Worm (Caenorhabditis elegans) whole organism, late embryonic: ENCODE measurements around the gene K09F5.6.

Experiments
- ceh-48 ChIP-seq: sonication (generic microtip); optimal IDR thresholded peaks from 2 replicates; lab custom pipeline; 2016; ENCODE audit warnings: missing genetic modification characterization, inconsistent platforms, missing compliant biosample characterization
- dmd-4 ChIP-seq: sonication (generic microtip); optimal IDR thresholded peaks from 2 replicates; lab custom pipeline; 2016; ENCODE audit warnings: borderline replicate concordance, missing genetic modification characterization, missing compliant biosample characterization
- lin-11 ChIP-seq: fragments of 200-800 bp; sonication (Bioruptor generic); optimal IDR thresholded peaks from 2 replicates; lab custom pipeline; 2018; ENCODE audit warnings: mild to moderate bottlenecking, missing genetic modification characterization, missing compliant biosample characterization
- tbx-2 ChIP-seq: sonication (generic microtip); optimal IDR thresholded peaks from 2 replicates; lab custom pipeline; 2016; ENCODE audit warnings: missing genetic modification characterization, missing compliant biosample characterization

DNA sequence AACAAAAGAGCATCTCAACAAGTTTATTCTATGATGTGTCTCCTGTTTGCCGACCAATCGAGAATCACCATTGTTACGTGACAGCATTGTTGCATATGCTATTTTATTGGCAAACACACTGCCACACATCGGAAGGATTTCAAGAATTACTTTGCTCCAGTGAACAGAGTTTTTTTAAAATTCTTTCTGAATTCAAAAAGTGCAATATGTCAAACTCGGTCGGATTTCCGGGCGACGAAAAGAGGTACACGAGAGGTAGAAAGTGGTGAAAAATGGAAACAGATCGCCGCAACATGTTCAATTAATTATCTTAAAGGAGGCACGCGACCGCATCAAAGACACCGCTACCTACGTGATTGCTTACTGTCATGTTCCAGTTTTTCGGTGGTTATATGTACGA, 31.0 kb downstream of the K09F5.6 start:
- TF ChIP-seq ceh-48 (no peak), dmd-4 (no peak), lin-11 (tag; lab: Kevin White, UChicago) (no peak), tbx-2 (tag; lab: Kevin White, UChicago) (no peak)
